Worm (Caenorhabditis elegans) whole organism, late embryonic: Measurements from ENCODE around the gene K09F6.13.

ENCODE experiments used
- K02D7.2 ChIP-seq: sonication (generic microtip); optimal IDR thresholded peaks from 2 replicates; lab custom pipeline; 2017; ENCODE audit warnings: mild to moderate bottlenecking, missing genetic modification characterization, missing compliant biosample characterization
- K09A11.1 ChIP-seq: sonication (generic microtip); optimal IDR thresholded peaks from 2 replicates; lab custom pipeline; 2017; ENCODE audit warnings: antibody characterized with exemption, mild to moderate bottlenecking, missing genetic modification characterization, missing compliant biosample characterization; ENCODE audit not compliant: insufficient read depth
- Y22D7AL.16 ChIP-seq: sonication (generic microtip); optimal IDR thresholded peaks from 2 replicates; lab custom pipeline; 2016; ENCODE audit warnings: missing genetic modification characterization, missing compliant biosample characterization
- ahr-1 ChIP-seq: sonication (generic microtip); optimal IDR thresholded peaks from 2 replicates; lab custom pipeline; 2016; ENCODE audit warnings: missing genetic modification characterization, missing compliant biosample characterization
- ceh-14 ChIP-seq: sonication (generic microtip); optimal IDR thresholded peaks from 2 replicates; lab custom pipeline; 2016; ENCODE audit warnings: missing genotype, missing genetic modification characterization, missing compliant biosample characterization
- ceh-18 ChIP-seq: sonication (generic microtip); optimal IDR thresholded peaks from 2 replicates; lab custom pipeline; 2016; ENCODE audit warnings: missing genetic modification characterization, missing compliant biosample characterization
- ceh-2 ChIP-seq: sonication (generic microtip); optimal IDR thresholded peaks from 2 replicates; lab custom pipeline; 2016; ENCODE audit warnings: missing genotype, missing genetic modification characterization, missing compliant biosample characterization
- ceh-22 ChIP-seq: sonication (generic microtip); optimal IDR thresholded peaks from 2 replicates; lab custom pipeline; 2017; ENCODE audit warnings: missing biosample characterization, missing genetic modification characterization
- ceh-24 ChIP-seq: sonication (generic microtip); optimal IDR thresholded peaks from 2 replicates; lab custom pipeline; 2016; ENCODE audit warnings: mild to moderate bottlenecking, missing genetic modification characterization, missing compliant biosample characterization
- ceh-48 ChIP-seq: sonication (generic microtip); optimal IDR thresholded peaks from 2 replicates; lab custom pipeline; 2016; ENCODE audit warnings: missing genetic modification characterization, inconsistent platforms, missing compliant biosample characterization
- che-1 ChIP-seq: sonication (generic microtip); optimal IDR thresholded peaks from 2 replicates; lab custom pipeline; 2016; ENCODE audit warnings: mild to moderate bottlenecking, missing genetic modification characterization, missing compliant biosample characterization
- dve-1 ChIP-seq: sonication (generic microtip); optimal IDR thresholded peaks from 2 replicates; lab custom pipeline; 2017; ENCODE audit warnings: antibody characterized with exemption, mild to moderate bottlenecking, missing genetic modification characterization, missing compliant biosample characterization
- elt-2 ChIP-seq: sonication (generic microtip); optimal IDR thresholded peaks from 2 replicates; lab custom pipeline; 2016; ENCODE audit warnings: missing genetic modification reagents, missing genetic modification characterization, missing compliant biosample characterization
- elt-4 ChIP-seq: sonication (generic microtip); optimal IDR thresholded peaks from 2 replicates; lab custom pipeline; 2016; ENCODE audit warnings: missing genetic modification characterization, missing compliant biosample characterization
- ets-4 ChIP-seq: sonication (generic microtip); optimal IDR thresholded peaks from 2 replicates; lab custom pipeline; 2016; ENCODE audit warnings: missing genetic modification characterization, missing compliant biosample characterization
- fax-1 ChIP-seq: sonication (generic microtip); optimal IDR thresholded peaks from 2 replicates; lab custom pipeline; 2016; ENCODE audit warnings: missing genotype, missing genetic modification characterization, missing compliant biosample characterization
- fkh-10 ChIP-seq: fragments of 150-350 bp; optimal IDR thresholded peaks from 2 replicates; lab custom pipeline; 2014; ENCODE audit warnings: missing biosample characterization, missing genetic modification reagents, missing genetic modification characterization
- fkh-6 ChIP-seq: sonication (generic microtip); optimal IDR thresholded peaks from 2 replicates; lab custom pipeline; 2016; ENCODE audit warnings: missing genetic modification characterization, missing compliant biosample characterization
- lim-6 ChIP-seq: sonication (generic microtip); optimal IDR thresholded peaks from 2 replicates; lab custom pipeline; 2016; ENCODE audit warnings: missing genetic modification characterization, missing compliant biosample characterization
- lin-11 ChIP-seq: fragments of 200-800 bp; sonication (Bioruptor generic); optimal IDR thresholded peaks from 2 replicates; lab custom pipeline; 2018; ENCODE audit warnings: mild to moderate bottlenecking, missing genetic modification characterization, missing compliant biosample characterization
- mec-3 ChIP-seq: sonication (generic microtip); optimal IDR thresholded peaks from 2 replicates; lab custom pipeline; 2016; ENCODE audit warnings: borderline replicate concordance, missing genetic modification characterization, missing compliant biosample characterization
- nfya-1 ChIP-seq: sonication (generic microtip); optimal IDR thresholded peaks from 2 replicates; lab custom pipeline; 2017; ENCODE audit warnings: missing genetic modification characterization, mild to moderate bottlenecking, missing compliant biosample characterization, antibody characterized with exemption, moderate library complexity
- nhr-11 ChIP-seq: fragments of 150-350 bp; optimal IDR thresholded peaks from 2 replicates; lab custom pipeline; 2014; ENCODE audit warnings: missing biosample characterization, missing genetic modification characterization
- pat-9 ChIP-seq: fragments of 200-800 bp; sonication (Bioruptor generic); optimal IDR thresholded peaks from 2 replicates; lab custom pipeline; 2018; ENCODE audit warnings: mild to moderate bottlenecking, missing genetic modification characterization, moderate library complexity, missing compliant biosample characterization
- pha-4 ChIP-seq: fragments of 150-350 bp; optimal IDR thresholded peaks from 2 replicates; lab custom pipeline; 2018; ENCODE audit warnings: missing biosample characterization, missing genetic modification reagents, missing genetic modification characterization
- pqm-1 ChIP-seq: sonication (generic microtip); optimal IDR thresholded peaks from 2 replicates; lab custom pipeline; 2016; ENCODE audit warnings: missing genetic modification characterization, missing compliant biosample characterization
- ref-2 ChIP-seq: sonication (generic microtip); optimal IDR thresholded peaks from 2 replicates; lab custom pipeline; 2016; ENCODE audit warnings: missing genetic modification characterization, missing compliant biosample characterization
- sox-4 ChIP-seq: sonication (generic microtip); optimal IDR thresholded peaks from 2 replicates; lab custom pipeline; 2017; ENCODE audit warnings: mild to moderate bottlenecking, missing genetic modification characterization, inconsistent platforms, missing compliant biosample characterization
- syd-9 ChIP-seq: sonication (generic microtip); optimal IDR thresholded peaks from 2 replicates; lab custom pipeline; 2016; ENCODE audit warnings: mild to moderate bottlenecking, missing genetic modification characterization, moderate library complexity, missing compliant biosample characterization
- tbx-7 ChIP-seq: sonication (generic microtip); optimal IDR thresholded peaks from 2 replicates; lab custom pipeline; 2016; ENCODE audit warnings: missing genotype, missing genetic modification characterization, missing compliant biosample characterization
- ttx-3 ChIP-seq: sonication (generic microtip); optimal IDR thresholded peaks from 2 replicates; lab custom pipeline; 2016; ENCODE audit warnings: missing genetic modification reagents, missing genetic modification characterization, missing compliant biosample characterization
- unc-3 ChIP-seq, 2 experiments: fragments of 200-800 bp in 1 of 2; sonication (Bioruptor generic) in 1 of 2; sonication (generic microtip) in 1 of 2; conservative IDR thresholded peaks in 1 of 2; optimal IDR thresholded peaks in 1 of 2; 2 replicates each; pipeline versions ENCODE4 v1.3.6 to Lab custom; 2016 to 2022; ENCODE audit warnings: missing compliant biosample characterization in 2 of 2, missing genetic modification characterization in 2 of 2, missing genetic modification reagents in 1 of 2
- unc-86 ChIP-seq: sonication (generic microtip); optimal IDR thresholded peaks from 2 replicates; lab custom pipeline; 2016; ENCODE audit warnings: missing genetic modification characterization, missing compliant biosample characterization
- zip-5 ChIP-seq: sonication (generic microtip); optimal IDR thresholded peaks from 2 replicates; lab custom pipeline; 2016; ENCODE audit warnings: missing genetic modification characterization, missing compliant biosample characterization
- ztf-16 ChIP-seq: sonication (generic microtip); optimal IDR thresholded peaks from 2 replicates; lab custom pipeline; 2017; ENCODE audit warnings: missing genetic modification characterization, missing compliant biosample characterization

Gene K09F6.13

DNA sequence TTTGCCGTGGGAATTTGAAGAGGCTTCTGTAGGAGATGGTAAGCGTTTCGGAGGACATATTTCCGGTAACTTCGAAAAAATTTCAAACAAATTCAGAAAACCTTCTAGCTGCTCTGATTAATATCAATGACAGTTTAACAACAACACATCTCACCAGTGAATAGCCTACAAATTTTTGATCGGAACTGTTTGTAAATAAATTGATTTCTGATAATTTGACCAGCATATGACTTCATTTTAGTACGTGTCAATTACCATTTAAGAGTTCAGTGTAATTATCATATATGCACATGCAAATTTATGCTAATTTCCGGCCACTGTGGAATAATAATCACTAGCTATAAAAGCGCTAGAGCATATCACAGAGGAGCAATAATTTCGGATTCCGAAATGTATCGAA, 36.0 kb downstream of the K09F6.13 start, which contains the start of gene ZK1240.11:
Gene ZK1240.11 (plus strand): TSS at position 301 of the 400 bp plus-strand sequence.
- no peak for TF ChIP-seq ets-4 (tag; lab: Kevin White, UChicago)
- no peak for TF ChIP-seq syd-9
- TF ChIP-seq ceh-48 (tag; lab: Kevin White, UChicago), result no peak
- no peak for TF ChIP-seq ceh-24 (tag; lab: Kevin White, UChicago)
- TF ChIP-seq ceh-22 (tag; lab: Kevin White, UChicago), result no peak

- TF ChIP-seq ceh-2 (no peak), elt-2 (no peak), nhr-11 (tag; lab: Kevin White, UChicago) (no peak), che-1 (no peak), ceh-14 (tag; lab: Kevin White, UChicago) (no peak), unc-3 (GFP tag; conservative IDR thresholded peaks at IDR 0.05; lab: Robert Waterston, UW) (no peak), unc-3 (tag; optimal IDR thresholded peaks at IDR 0.05; lab: Kevin White, UChicago) (no peak), ahr-1 (tag; lab: Kevin White, UChicago) (no peak)
Measured at ce11 chrII:2328963-2329442, 40.1 kb downstream of the K09F6.13 start, which contains the start of the genes ZK1240.8 and ZK1240.1. Gene ZK1240.8 (minus strand): TSS chrII:2329063. Gene ZK1240.1 (plus strand): TSS chrII:2329392.

ce11 chrII:2330462-2330861, 41.5 kb downstream of the K09F6.13 start:
- TF ChIP-seq ets-4 (tag; lab: Kevin White, UChicago) (no peak), nhr-11 (tag; lab: Kevin White, UChicago) (no peak), pqm-1 (tag; lab: Kevin White, UChicago) (no peak), che-1 (no peak), elt-4 (no peak), lin-11 (tag; lab: Kevin White, UChicago) (no peak), fax-1 (tag; lab: Kevin White, UChicago) (no peak), mec-3 (tag; lab: Kevin White, UChicago) (no peak), nfya-1 (tag; lab: Kevin White, UChicago) (no peak), ceh-18 (tag; lab: Kevin White, UChicago) (no peak), lim-6 (tag; lab: Kevin White, UChicago) (no peak), K09A11.1 (tag; lab: Kevin White, UChicago) (no peak), sox-4 (tag; lab: Kevin White, UChicago) (no peak), zip-5 (tag; lab: Kevin White, UChicago) (no peak), pat-9 (no peak), ref-2 (tag; lab: Kevin White, UChicago) (no peak)

DNA sequence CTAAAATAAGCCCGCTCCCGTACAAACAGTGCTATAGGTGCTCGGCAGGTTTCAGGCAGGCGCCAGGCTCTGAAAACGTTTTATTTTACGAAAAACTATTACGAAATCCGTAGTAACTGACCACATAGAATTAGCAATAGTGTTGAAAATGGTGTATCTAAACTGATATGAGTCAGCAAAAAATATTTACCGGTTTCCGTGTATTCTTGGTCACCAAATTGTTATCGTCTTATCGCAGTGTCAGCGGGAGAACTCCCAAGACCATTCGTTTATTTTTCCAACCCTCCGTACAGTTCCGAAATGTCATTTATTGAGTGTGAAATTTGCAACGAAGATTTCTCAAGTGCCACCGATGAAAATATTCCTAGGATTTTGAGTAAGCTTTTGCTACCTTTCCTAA, 43.3 kb downstream of the K09F6.13 start, which contains the start of gene F43C11.8:
Gene F43C11.8 (plus strand): TSS at position 301 of the 400 bp plus-strand sequence.
- TF ChIP-seq ceh-48 (tag; lab: Kevin White, UChicago) (no peak), unc-86 (tag; lab: Kevin White, UChicago) (no peak), ceh-22 (tag; lab: Kevin White, UChicago) (no peak), fkh-6 (tag; lab: Kevin White, UChicago) (no peak), K02D7.2 (tag; lab: Kevin White, UChicago) (no peak), Y22D7AL.16 (tag; lab: Kevin White, UChicago) (no peak), tbx-7 (tag; lab: Kevin White, UChicago) (no peak), dve-1 (tag; lab: Kevin White, UChicago) (no peak), ref-2 (tag; lab: Kevin White, UChicago) (no peak), syd-9 (no peak), pha-4 (no peak), K09A11.1 (tag; lab: Kevin White, UChicago) (no peak), ztf-16 (no peak), elt-2 (no peak), ttx-3 (tag; lab: Kevin White, UChicago) (no peak), fkh-10 (no peak)
